Worm (Caenorhabditis elegans): ENCODE results near the gene F33G12.7.

The F33G12.7 gene

DNA sequence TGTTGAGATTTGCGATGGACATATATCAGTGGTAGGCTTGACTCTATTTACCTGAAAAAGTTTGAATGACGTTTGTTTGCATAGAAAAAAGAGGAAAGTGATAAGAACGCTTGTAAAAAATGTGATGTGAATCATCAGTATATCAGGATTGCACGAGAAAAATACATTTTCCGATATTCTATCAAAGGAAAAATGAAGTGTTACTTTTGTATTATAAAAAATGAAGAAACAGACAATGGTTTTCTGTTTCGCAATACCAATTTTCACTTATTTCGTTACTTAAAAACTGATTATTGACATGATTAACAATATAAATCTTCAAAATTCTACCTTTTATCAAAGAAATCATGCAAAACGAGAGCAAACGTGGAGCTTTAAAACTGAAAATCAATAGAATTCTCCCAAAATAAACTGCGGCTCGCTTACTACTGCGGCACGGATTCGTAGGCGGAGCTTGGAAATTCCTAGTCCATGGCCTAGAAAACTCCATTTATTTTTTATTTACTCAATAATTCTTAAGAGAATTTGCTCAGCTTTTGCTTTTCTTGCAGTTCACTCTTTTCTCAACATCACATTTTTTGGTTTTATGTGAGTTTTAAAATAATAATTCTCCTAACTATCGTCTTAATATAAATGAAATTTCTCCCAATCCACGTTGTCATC lies 46.8 kb downstream of the F33G12.7 start, which contains the start of the genes eif-1 and vps-24 (continued):
- TF ChIP-seq nhr-71 (tag; optimal IDR thresholded peaks at IDR 0.05): peak; percentile 55
- TF ChIP-seq fkh-10 (GFP tag; optimal IDR thresholded peaks at IDR 0.05): no peak
- no peak for TF ChIP-seq grh-1 (GFP tag; IDR thresholded peaks at IDR 0.05)
- TF ChIP-seq ztf-11 (tag; optimal IDR thresholded peaks at IDR 0.05): no peak
- no peak for TF ChIP-seq aly-2 (tag; optimal IDR thresholded peaks at IDR 0.05)
- TF ChIP-seq Y116A8C.19 (tag; optimal IDR thresholded peaks at IDR 0.05; ENCODE audit: borderline replicate concordance): no peak
- peak; percentile 12 for TF ChIP-seq blmp-1 (tag; optimal IDR thresholded peaks at IDR 0.05)
- TF ChIP-seq lin-15B (tag; optimal IDR thresholded peaks at IDR 0.05): peak; percentile 56
- no peak for TF ChIP-seq nhr-11 (tag; optimal IDR thresholded peaks at IDR 0.05)
- no peak for TF ChIP-seq egl-13 (tag; optimal IDR thresholded peaks at IDR 0.05)
- peak; percentile 55 to 77 (median 59) for TF ChIP-seq dpl-1 (GFP tag; optimal IDR thresholded peaks at IDR 0.05)
- peak; percentile 30 for TF ChIP-seq C16A3.4 (tag; optimal IDR thresholded peaks at IDR 0.05)
- TF ChIP-seq ceh-82 (tag; optimal IDR thresholded peaks at IDR 0.05): peak in 1 of 3 experiments; percentile 65
- peak; percentile 64 for TF ChIP-seq nhr-85 (tag)
- no peak for TF ChIP-seq nhr-19 (GFP tag; conservative IDR thresholded peaks at IDR 0.05)
- no peak for TF ChIP-seq nhr-76 (tag; optimal IDR thresholded peaks at IDR 0.05)
- peak; percentile 34 for TF ChIP-seq mep-1 (tag; optimal IDR thresholded peaks at IDR 0.05)
- TF ChIP-seq nhr-90 (tag; optimal IDR thresholded peaks at IDR 0.05; ENCODE audit: poor library complexity): no peak
- peak; percentile 57 to 64 for TF ChIP-seq efl-1 (optimal IDR thresholded peaks at IDR 0.05)
- peak; percentile 72 to 95 for TF ChIP-seq efl-1 (GFP tag; optimal IDR thresholded peaks at IDR 0.05 in 1 of 2)

DNA sequence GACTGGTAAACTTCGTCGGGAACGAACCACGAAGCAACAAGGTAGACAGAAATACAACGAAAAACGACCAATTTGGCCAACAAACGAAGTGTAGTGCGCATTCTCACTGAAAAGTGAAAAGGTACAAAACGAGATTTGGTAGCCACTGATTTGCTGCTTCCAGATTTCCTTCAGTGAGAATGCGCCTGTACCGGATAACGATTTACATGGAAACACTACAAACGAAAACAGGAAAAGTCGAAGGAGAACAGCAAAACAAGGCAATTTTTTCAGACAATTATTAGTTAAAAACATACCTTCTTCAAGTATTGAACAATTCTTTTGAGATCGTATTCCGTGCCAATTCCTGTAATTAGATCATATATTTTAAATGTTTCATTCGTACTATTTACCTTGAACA lies 47.5 kb downstream of the F33G12.7 start, which contains the start of gene pigb-1:
TSS of gene pigb-1 (minus strand) at position 101 of the 400 bp plus-strand sequence.
- TF ChIP-seq nhr-12 (tag; optimal IDR thresholded peaks at IDR 0.05): no peak
- TF ChIP-seq Y116A8C.19 (tag; optimal IDR thresholded peaks at IDR 0.05; ENCODE audit: borderline replicate concordance): no peak
- no peak for TF ChIP-seq ceh-8 (GFP tag; optimal IDR thresholded peaks at IDR 0.05)

All from whole organism, L1 larva.